Worm (Caenorhabditis elegans) whole organism, L3 larva: ENCODE results near the gene W07E11.1.

Experiments used
- R02D3.7 ChIP-seq: fragments of 150-350 bp; optimal IDR thresholded peaks from 2 replicates; lab custom pipeline; 2014; ENCODE audit warnings: missing biosample characterization, missing genetic modification characterization
- ceh-16 ChIP-seq: sonication (generic microtip); optimal IDR thresholded peaks from 2 replicates; lab custom pipeline; 2017; ENCODE audit warnings: missing biosample characterization, missing genetic modification characterization
- daf-12 ChIP-seq: fragments of 150-350 bp; optimal IDR thresholded peaks from 2 replicates; lab custom pipeline; 2014; ENCODE audit warnings: missing biosample characterization, missing genetic modification reagents, missing genetic modification characterization
- elt-2 ChIP-seq: sonication (generic microtip); optimal IDR thresholded peaks from 2 replicates; lab custom pipeline; 2016; ENCODE audit warnings: missing genetic modification reagents, mild to moderate bottlenecking, missing genetic modification characterization, missing compliant biosample characterization
- eor-1 ChIP-seq, 2 experiments: fragments of 150-350 bp; optimal IDR thresholded peaks; 2 replicates each; lab custom pipeline; 2014 to 2018; ENCODE audit warnings: missing biosample characterization in 2 of 2, missing genetic modification characterization in 2 of 2
- lin-39 ChIP-seq: fragments of 150-350 bp; optimal IDR thresholded peaks from 2 replicates; lab custom pipeline; 2018; ENCODE audit warnings: missing biosample characterization, missing genetic modification reagents, missing genetic modification characterization
- sea-2 ChIP-seq: fragments of 150-350 bp; sonication (generic microtip); optimal IDR thresholded peaks from 4 replicates; lab custom pipeline; 2014; ENCODE audit warnings: missing biosample characterization, missing genetic modification reagents, missing genetic modification characterization
- skn-1 ChIP-seq: fragments of 150-350 bp; optimal IDR thresholded peaks from 2 replicates; lab custom pipeline; 2014; ENCODE audit warnings: missing biosample characterization, missing genetic modification characterization
- snpc-4 ChIP-seq: fragments of 150-350 bp; optimal IDR thresholded peaks from 2 replicates; lab custom pipeline; 2014; ENCODE audit warnings: missing biosample characterization, missing genetic modification characterization
- unc-39 ChIP-seq: sonication (generic microtip); optimal IDR thresholded peaks from 4 replicates; lab custom pipeline; 2017; ENCODE audit warnings: missing biosample characterization, missing genetic modification characterization
- unc-62 ChIP-seq: fragments of 150-350 bp; sonication (generic microtip); optimal IDR thresholded peaks from 4 replicates; lab custom pipeline; 2014; ENCODE audit warnings: missing biosample characterization, missing genetic modification reagents, missing genetic modification characterization
- ztf-11 ChIP-seq: fragments of 150-350 bp; optimal IDR thresholded peaks from 2 replicates; lab custom pipeline; 2014; ENCODE audit warnings: missing biosample characterization, missing genetic modification characterization

DNA sequence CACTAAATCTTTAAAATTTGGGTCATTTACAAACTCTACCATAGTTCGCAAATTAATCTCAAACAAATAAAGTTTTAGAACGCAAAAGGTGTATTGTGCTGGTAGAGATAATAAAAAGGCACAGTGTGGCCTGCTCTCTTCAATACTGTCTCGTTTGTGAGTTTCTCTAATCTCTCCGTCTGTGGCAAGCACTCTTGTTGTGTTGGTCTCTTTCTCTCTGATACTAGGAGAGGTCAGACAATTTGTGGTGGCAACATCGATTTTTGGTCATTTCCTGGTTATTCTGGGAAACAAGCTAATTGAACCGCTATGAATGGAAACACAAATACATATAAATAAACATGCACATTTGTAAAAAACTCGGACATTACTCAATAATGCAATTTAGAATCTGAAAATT, 10.2 kb upstream of the W07E11.1 start, which contains the start of gene ZC373.5:
- TF ChIP-seq ztf-11 (tag; lab: Kevin White, UChicago) (no peak), unc-39 (tag; lab: Kevin White, UChicago) (no peak), daf-12 (no peak), skn-1 (no peak), sea-2 (GFP tag; lab: Kevin White, UChicago) (no peak), unc-62 (no peak), snpc-4 (no peak), eor-1 (tag; optimal IDR thresholded peaks at IDR 0.05; lab: Kevin White, UChicago) (no peak), lin-39 (tag; lab: Kevin White, UChicago) (no peak), ceh-16 (no peak), elt-2 (tag; lab: Kevin White, UChicago) (peak; percentile 73), R02D3.7 (tag; lab: Kevin White, UChicago) (no peak)
